Worm (Caenorhabditis elegans): ENCODE measurements around the gene F10E7.9.

- TF ChIP-seq ama-1 (optimal IDR thresholded peaks at IDR 0.05), result no peak
- no peak for TF ChIP-seq flt-1 (GFP tag; IDR thresholded peaks at IDR 0.05)
- no peak for TF ChIP-seq hmbx-1 (tag; optimal IDR thresholded peaks at IDR 0.05)
- no peak for TF ChIP-seq B0310.2 (tag; optimal IDR thresholded peaks at IDR 0.05)
- TF ChIP-seq ceh-13 (GFP tag; optimal IDR thresholded peaks at IDR 0.05), result no peak
- TF ChIP-seq hmg-4 (GFP tag; optimal IDR thresholded peaks at IDR 0.05), result no peak
Observed at ce11 chrII:7072315-7072589, 37.6 kb downstream of the F10E7.9 start, which contains the start of gene kars-1.

Measured in whole organism, early embryonic.